Worm (Caenorhabditis elegans): ENCODE results near the gene amt-3.

ce11 chrII:8359350-8359749, 9.6 kb downstream of the amt-3 start, which contains the start of gene col-77:
- TF ChIP-seq hlh-26 (GFP tag; conservative IDR thresholded peaks at IDR 0.05) (no peak), cebp-2 (GFP tag; IDR thresholded peaks at IDR 0.05) (no peak)
